Worm (Caenorhabditis elegans) whole organism, L2 larva: ENCODE data around the gene Y75B8A.63.

Source experiments
- F13H6.1 ChIP-seq: sonication (generic microtip); optimal IDR thresholded peaks from 2 replicates; lab custom pipeline; 2016; ENCODE audit warnings: missing genetic modification characterization, missing compliant biosample characterization
- R02D3.7 ChIP-seq: fragments of 150-350 bp; optimal IDR thresholded peaks from 2 replicates; lab custom pipeline; 2014; ENCODE audit warnings: missing biosample characterization, missing genetic modification characterization
- Y55F3AM.14 ChIP-seq: fragments of 200-800 bp; sonication (Bioruptor generic); optimal IDR thresholded peaks from 2 replicates; lab custom pipeline; 2018; ENCODE audit warnings: mild to moderate bottlenecking, missing genetic modification characterization, missing compliant biosample characterization
- ZK546.5 ChIP-seq: sonication (generic microtip); optimal IDR thresholded peaks from 2 replicates; lab custom pipeline; 2017; ENCODE audit warnings: missing biosample characterization, missing genetic modification characterization
- alr-1 ChIP-seq: fragments of 150-350 bp; optimal IDR thresholded peaks from 2 replicates; lab custom pipeline; 2014; ENCODE audit warnings: missing biosample characterization, missing genetic modification characterization
- aly-2 ChIP-seq: fragments of 150-350 bp; optimal IDR thresholded peaks from 2 replicates; lab custom pipeline; 2014; ENCODE audit warnings: missing biosample characterization, missing genetic modification characterization
- ama-1 ChIP-seq: fragments of 150-350 bp; optimal IDR thresholded peaks from 2 replicates; lab custom pipeline; 2018; ENCODE audit warnings: inconsistent platforms
- blmp-1 ChIP-seq: sonication (generic microtip); optimal IDR thresholded peaks from 2 replicates; lab custom pipeline; 2017; ENCODE audit warnings: missing genetic modification characterization, mild to moderate bottlenecking, missing compliant biosample characterization, antibody characterized with exemption, moderate library complexity; ENCODE audit not compliant: insufficient read depth
- ceh-16 ChIP-seq: fragments of 150-350 bp; optimal IDR thresholded peaks from 2 replicates; lab custom pipeline; 2014; ENCODE audit warnings: missing biosample characterization, missing genetic modification characterization
- ceh-82 ChIP-seq: fragments of 150-350 bp; optimal IDR thresholded peaks from 2 replicates; lab custom pipeline; 2014; ENCODE audit warnings: missing biosample characterization, missing genetic modification characterization
- crh-2 ChIP-seq: sonication (generic microtip); optimal IDR thresholded peaks from 2 replicates; lab custom pipeline; 2017; ENCODE audit warnings: missing biosample characterization, missing genetic modification characterization
- dmd-4 ChIP-seq: sonication (generic microtip); optimal IDR thresholded peaks from 2 replicates; lab custom pipeline; 2017; ENCODE audit warnings: missing biosample characterization, missing genetic modification characterization
- egl-27 ChIP-seq: sonication (generic microtip); optimal IDR thresholded peaks from 3 replicates; lab custom pipeline; 2017; ENCODE audit warnings: missing biosample characterization, missing genetic modification reagents, missing genetic modification characterization
- elt-1 ChIP-seq: fragments of 150-350 bp; optimal IDR thresholded peaks from 2 replicates; lab custom pipeline; 2014; ENCODE audit warnings: missing biosample characterization, missing genetic modification characterization
- elt-3 ChIP-seq: sonication (generic microtip); optimal IDR thresholded peaks from 2 replicates; lab custom pipeline; 2017; ENCODE audit warnings: missing biosample characterization, missing genetic modification characterization
- fos-1 ChIP-seq: fragments of 150-350 bp; optimal IDR thresholded peaks from 2 replicates; lab custom pipeline; 2014; ENCODE audit warnings: missing biosample characterization, missing genetic modification characterization
- gmeb-1 ChIP-seq: fragments of 150-350 bp; optimal IDR thresholded peaks from 2 replicates; lab custom pipeline; 2014; ENCODE audit warnings: missing biosample characterization, missing genetic modification characterization
- lin-11 ChIP-seq: fragments of 150-350 bp; sonication (generic microtip); optimal IDR thresholded peaks from 2 replicates; lab custom pipeline; 2014; ENCODE audit warnings: missing biosample characterization, missing genetic modification characterization, inconsistent platforms, mixed read lengths
- lin-13 ChIP-seq: fragments of 150-350 bp; optimal IDR thresholded peaks from 2 replicates; lab custom pipeline; 2014; ENCODE audit warnings: missing biosample characterization, missing genetic modification reagents, missing genetic modification characterization
- lin-39 ChIP-seq: fragments of 150-350 bp; optimal IDR thresholded peaks from 2 replicates; lab custom pipeline; 2014; ENCODE audit warnings: missing biosample characterization, missing genetic modification reagents, missing genetic modification characterization
- lsy-2 ChIP-seq, 2 experiments: fragments of 150-350 bp in 1 of 2; sonication (generic microtip) in 1 of 2; optimal IDR thresholded peaks; 2 replicates each; lab custom pipeline; 2014 to 2017; ENCODE audit warnings: missing biosample characterization in 2 of 2, missing genetic modification characterization in 2 of 2
- mdl-1 ChIP-seq, 2 experiments: fragments of 150-350 bp in 1 of 2; sonication (generic microtip) in 1 of 2; optimal IDR thresholded peaks; 2 replicates each; lab custom pipeline; 2017; ENCODE audit warnings: missing biosample characterization in 2 of 2, missing genetic modification characterization in 2 of 2
- nhr-10 ChIP-seq: sonication (generic microtip); optimal IDR thresholded peaks from 2 replicates; lab custom pipeline; 2017; ENCODE audit warnings: missing biosample characterization, missing genetic modification characterization
- nhr-11 ChIP-seq: fragments of 150-350 bp; optimal IDR thresholded peaks from 2 replicates; lab custom pipeline; 2014; ENCODE audit warnings: missing biosample characterization, missing genetic modification characterization
- nhr-129 ChIP-seq: fragments of 150-350 bp; optimal IDR thresholded peaks from 2 replicates; lab custom pipeline; 2014; ENCODE audit warnings: missing biosample characterization, missing genetic modification characterization
- nhr-21 ChIP-seq: fragments of 150-350 bp; optimal IDR thresholded peaks from 2 replicates; lab custom pipeline; 2014; ENCODE audit warnings: missing biosample characterization, missing genetic modification characterization
- nhr-23 ChIP-seq: fragments of 150-350 bp; optimal IDR thresholded peaks from 2 replicates; lab custom pipeline; 2014; ENCODE audit warnings: missing biosample characterization, missing genetic modification reagents, missing genetic modification characterization
- nhr-237 ChIP-seq: fragments of 150-350 bp; optimal IDR thresholded peaks from 2 replicates; lab custom pipeline; 2014; ENCODE audit warnings: missing biosample characterization, missing genetic modification characterization
- nhr-25 ChIP-seq: fragments of 150-350 bp; sonication (generic microtip); optimal IDR thresholded peaks from 3 replicates; lab custom pipeline; 2014; ENCODE audit warnings: missing biosample characterization, missing genetic modification characterization
- nhr-77 ChIP-seq: fragments of 150-350 bp; optimal IDR thresholded peaks from 2 replicates; lab custom pipeline; 2014; ENCODE audit warnings: missing biosample characterization, missing genetic modification characterization
- peb-1 ChIP-seq: fragments of 150-350 bp; optimal IDR thresholded peaks from 2 replicates; lab custom pipeline; 2014; ENCODE audit warnings: missing biosample characterization, missing genetic modification characterization
- sem-4 ChIP-seq: fragments of 150-350 bp; optimal IDR thresholded peaks from 2 replicates; lab custom pipeline; 2014; ENCODE audit warnings: missing biosample characterization, missing genetic modification reagents, missing genetic modification characterization
- skn-1 ChIP-seq: sonication (generic microtip); optimal IDR thresholded peaks from 2 replicates; lab custom pipeline; 2017; ENCODE audit warnings: missing biosample characterization, missing genetic modification characterization
- sma-9 ChIP-seq, 2 experiments: fragments of 150-350 bp in 1 of 2; sonication (generic microtip) in 1 of 2; optimal IDR thresholded peaks; 2 replicates each; lab custom pipeline; 2014 to 2016; ENCODE audit warnings: missing genetic modification characterization in 2 of 2, mild to moderate bottlenecking in 1 of 2, missing biosample characterization in 1 of 2, missing compliant biosample characterization in 1 of 2, missing genetic modification reagents in 1 of 2, moderate library complexity in 1 of 2
- unc-39 ChIP-seq: fragments of 150-350 bp; optimal IDR thresholded peaks from 2 replicates; lab custom pipeline; 2014; ENCODE audit warnings: missing biosample characterization, missing genetic modification characterization
- unc-55 ChIP-seq: fragments of 150-350 bp; sonication (generic microtip); optimal IDR thresholded peaks from 3 replicates; lab custom pipeline; 2014; ENCODE audit warnings: missing biosample characterization, missing genetic modification reagents, missing genetic modification characterization
- unc-62 ChIP-seq: fragments of 150-350 bp; optimal IDR thresholded peaks from 2 replicates; lab custom pipeline; 2014; ENCODE audit warnings: missing biosample characterization, missing genetic modification reagents, missing genetic modification characterization
- ztf-11 ChIP-seq: sonication (generic microtip); optimal IDR thresholded peaks from 2 replicates; lab custom pipeline; 2017; ENCODE audit warnings: missing biosample characterization, missing genetic modification characterization

Y75B8A.63 gene

DNA sequence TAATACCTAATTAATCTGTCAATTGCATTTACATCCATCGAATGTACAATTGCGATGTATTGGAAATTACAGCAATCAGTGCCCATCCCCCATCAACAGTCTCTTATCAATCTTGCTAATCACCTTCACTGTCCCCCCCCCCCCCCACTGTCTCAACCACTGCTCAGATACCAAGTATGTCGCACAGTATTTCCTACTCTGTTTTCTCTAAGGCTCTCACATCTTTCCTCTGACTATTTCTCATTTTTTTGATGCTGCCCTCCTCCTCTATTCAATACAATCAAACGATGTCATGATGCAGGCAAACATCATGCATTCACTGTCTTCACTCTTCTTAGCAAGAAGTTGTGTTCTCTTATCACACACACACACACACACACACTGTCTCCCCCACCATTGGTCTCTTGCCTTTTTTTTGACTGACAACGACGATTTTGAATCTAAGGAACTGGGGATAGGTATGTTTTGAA lies at the start of gene Y75B8A.63, which contains the start of gene zip-12:
TSS of gene Y75B8A.63 (plus strand) at position 420 of the 470 bp plus-strand sequence.
TSS of gene zip-12 (plus strand) at position 387 of the 470 bp plus-strand sequence.
- TF ChIP-seq nhr-10 (tag; lab: Kevin White, UChicago) (no peak), egl-27 (tag; lab: Kevin White, UChicago) (no peak), Y55F3AM.14 (GFP tag; lab: Kevin White, UChicago) (no peak), nhr-21 (no peak), sma-9 (GFP tag; optimal IDR thresholded peaks at IDR 0.05; lab: Kevin White, UChicago) (peak; percentile 4), sma-9 (tag; optimal IDR thresholded peaks at IDR 0.05; lab: Kevin White, UChicago) (no peak), crh-2 (tag; lab: Kevin White, UChicago) (peak; percentile 20), nhr-129 (peak; percentile 7), gmeb-1 (tag; lab: Kevin White, UChicago) (no peak), nhr-237 (tag; lab: Kevin White, UChicago) (no peak), ztf-11 (tag; lab: Kevin White, UChicago) (no peak), skn-1 (tag; lab: Kevin White, UChicago) (no peak), elt-3 (tag; lab: Kevin White, UChicago) (no peak), nhr-23 (tag; lab: Kevin White, UChicago) (no peak), fos-1 (tag; lab: Kevin White, UChicago) (peak; percentile 85), lin-39 (no peak), dmd-4 (tag; lab: Kevin White, UChicago) (no peak), sem-4 (no peak), unc-62 (GFP tag; lab: Kevin White, UChicago) (no peak)

DNA sequence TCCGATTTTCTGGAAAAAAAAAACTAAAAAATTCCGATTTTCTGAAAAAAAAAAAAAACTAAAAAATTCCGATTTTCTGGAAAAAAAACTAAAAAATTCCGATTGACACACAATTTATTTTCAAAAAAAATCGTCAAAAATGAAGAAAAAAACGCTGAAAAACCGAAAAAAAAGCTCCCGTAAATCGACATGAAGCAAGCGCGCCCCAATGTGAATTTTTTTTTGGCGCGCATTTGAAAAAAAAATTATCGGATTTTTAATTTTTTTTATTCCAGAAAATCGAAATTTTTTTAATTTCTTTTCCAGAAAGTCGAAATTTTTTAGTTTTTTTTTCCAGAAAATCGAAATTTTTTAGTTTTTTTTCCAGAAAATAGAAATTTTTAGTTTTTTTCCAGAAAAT lies 49.0 kb upstream of the Y75B8A.63 start:
- no peak for TF ChIP-seq ama-1 (lab: Kevin White, UChicago)
- peak; percentile 63 for TF ChIP-seq unc-55 (GFP tag; lab: Kevin White, UChicago)
- TF ChIP-seq blmp-1 (tag; lab: Kevin White, UChicago): no peak
- peak; percentile 91 for TF ChIP-seq gmeb-1 (tag; lab: Kevin White, UChicago)
- no peak for TF ChIP-seq ztf-11 (tag; lab: Kevin White, UChicago)
- TF ChIP-seq nhr-237 (tag; lab: Kevin White, UChicago): no peak
- no peak for TF ChIP-seq ceh-16
- TF ChIP-seq R02D3.7 (tag; lab: Kevin White, UChicago): peak; percentile 57
- TF ChIP-seq lin-39: no peak

ce11 chrIII:12284157-12284556 lies 43.6 kb upstream of the Y75B8A.63 start:
- no peak for TF ChIP-seq dmd-4 (tag; lab: Kevin White, UChicago)
- TF ChIP-seq nhr-10 (tag; lab: Kevin White, UChicago): no peak
- TF ChIP-seq F13H6.1 (tag; lab: Kevin White, UChicago): no peak
- no peak for TF ChIP-seq fos-1 (tag; lab: Kevin White, UChicago)
- no peak for TF ChIP-seq R02D3.7 (tag; lab: Kevin White, UChicago)
- no peak for TF ChIP-seq nhr-21
- TF ChIP-seq nhr-11 (tag; lab: Kevin White, UChicago): no peak
- no peak for TF ChIP-seq blmp-1 (tag; lab: Kevin White, UChicago)
- no peak for TF ChIP-seq aly-2 (tag; lab: Kevin White, UChicago)
- TF ChIP-seq Y55F3AM.14 (GFP tag; lab: Kevin White, UChicago): no peak
- no peak for TF ChIP-seq nhr-129
- TF ChIP-seq lin-11 (tag; lab: Kevin White, UChicago): no peak
- TF ChIP-seq ZK546.5 (tag; lab: Kevin White, UChicago): no peak
- no peak for TF ChIP-seq crh-2 (tag; lab: Kevin White, UChicago)
- TF ChIP-seq lsy-2 (tag; optimal IDR thresholded peaks at IDR 0.05; lab: Kevin White, UChicago): no peak
- no peak for TF ChIP-seq elt-1 (tag; lab: Kevin White, UChicago)

DNA sequence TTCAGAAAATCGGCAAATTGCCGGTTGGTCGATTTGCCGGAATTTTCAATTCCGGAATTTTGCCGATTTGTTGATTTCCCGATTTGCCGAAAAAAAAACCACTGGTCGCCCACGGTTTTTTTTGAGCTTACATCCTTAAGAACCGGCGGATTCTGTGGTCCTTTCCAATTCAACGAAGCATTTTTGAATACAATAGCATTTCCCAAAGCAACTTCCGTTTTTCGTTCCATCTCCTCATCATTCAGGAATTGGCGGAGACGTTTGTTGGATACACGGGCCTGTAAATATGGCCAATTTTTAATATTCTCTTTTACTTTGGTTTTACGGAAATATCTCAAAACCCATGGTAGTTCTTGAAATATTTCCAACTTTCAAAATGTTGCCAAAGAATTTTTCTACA lies 35.3 kb upstream of the Y75B8A.63 start:
- no peak for TF ChIP-seq lin-11 (tag; lab: Kevin White, UChicago)
- no peak for TF ChIP-seq alr-1
- TF ChIP-seq skn-1 (tag; lab: Kevin White, UChicago): no peak
- TF ChIP-seq unc-39 (tag; lab: Kevin White, UChicago): no peak
- no peak for TF ChIP-seq gmeb-1 (tag; lab: Kevin White, UChicago)
- TF ChIP-seq peb-1 (tag; lab: Kevin White, UChicago): no peak
- no peak for TF ChIP-seq ceh-82 (tag; lab: Kevin White, UChicago)
- no peak for TF ChIP-seq mdl-1 (tag; optimal IDR thresholded peaks at IDR 0.05; lab: Kevin White, UChicago)
- no peak for TF ChIP-seq nhr-129
- TF ChIP-seq nhr-77 (tag; lab: Kevin White, UChicago): no peak
- TF ChIP-seq ama-1 (lab: Kevin White, UChicago): no peak
- no peak for TF ChIP-seq ZK546.5 (tag; lab: Kevin White, UChicago)
- no peak for TF ChIP-seq lsy-2 (tag; optimal IDR thresholded peaks at IDR 0.05; lab: Kevin White, UChicago)
- no peak for TF ChIP-seq unc-62 (GFP tag; lab: Kevin White, UChicago)
- TF ChIP-seq unc-55 (GFP tag; lab: Kevin White, UChicago): no peak
- no peak for TF ChIP-seq lin-13 (GFP tag; lab: Kevin White, UChicago)
- no peak for TF ChIP-seq nhr-25 (tag; lab: Kevin White, UChicago)
